Worm (Caenorhabditis elegans) whole organism, early embryonic: Measurements from ENCODE around the gene T04G9.4.

ENCODE experiments used
- ama-1 ChIP-seq: fragments of 150-350 bp; optimal IDR thresholded peaks from 2 replicates; lab custom pipeline; 2014
- ets-7 ChIP-seq: sonication (generic microtip); optimal IDR thresholded peaks from 2 replicates; lab custom pipeline; 2016; ENCODE audit warnings: missing genotype, missing genetic modification characterization, missing compliant biosample characterization
- flt-1 ChIP-seq: fragments of 200-800 bp; sonication (Bioruptor generic); IDR thresholded peaks from 2 replicates; pipeline ENCODE4 v1.3.6; 2022; ENCODE audit warnings: missing genetic modification characterization, missing compliant biosample characterization

ce11 chrX:802478-802877 lies 30.2 kb downstream of the T04G9.4 start, which contains the start of gene gtr-1:
- TF ChIP-seq flt-1 (GFP tag; lab: Robert Waterston, UW) (no peak), ets-7 (tag; lab: Kevin White, UChicago) (no peak), ama-1 (no peak)
